Worm (Caenorhabditis elegans) whole organism, L1 larva: ENCODE measurements around the gene C47E12.2.

ENCODE experiments used
- lin-13 ChIP-seq: fragments of 150-350 bp; optimal IDR thresholded peaks from 2 replicates; lab custom pipeline; 2014; ENCODE audit warnings: missing biosample characterization, missing genetic modification reagents, missing genetic modification characterization
- lin-39 ChIP-seq: fragments of 150-350 bp; optimal IDR thresholded peaks from 2 replicates; lab custom pipeline; 2014; ENCODE audit warnings: missing biosample characterization, missing genetic modification reagents, missing genetic modification characterization

- TF ChIP-seq lin-39 (tag; lab: Kevin White, UChicago) (no peak), lin-13 (GFP tag; lab: Kevin White, UChicago) (no peak)
These were observed 20.4 kb downstream of the C47E12.2 start, which contains the start of gene mam-2 for ce11 chrIV:9982895-9983294.
